Worm (Caenorhabditis elegans) whole organism, L4/young adult: Measurements from ENCODE around the gene fipr-16.

ENCODE experiments used
- W03F9.2 ChIP-seq: fragments of 150-350 bp; optimal IDR thresholded peaks from 2 replicates; lab custom pipeline; 2014; ENCODE audit warnings: missing biosample characterization, missing genetic modification characterization
- him-1 ChIP-seq: sonication (generic microtip); optimal IDR thresholded peaks from 2 replicates; lab custom pipeline; 2016; ENCODE audit warnings: missing genotype, missing genetic modification reagents, missing genetic modification characterization, missing compliant biosample characterization

DNA sequence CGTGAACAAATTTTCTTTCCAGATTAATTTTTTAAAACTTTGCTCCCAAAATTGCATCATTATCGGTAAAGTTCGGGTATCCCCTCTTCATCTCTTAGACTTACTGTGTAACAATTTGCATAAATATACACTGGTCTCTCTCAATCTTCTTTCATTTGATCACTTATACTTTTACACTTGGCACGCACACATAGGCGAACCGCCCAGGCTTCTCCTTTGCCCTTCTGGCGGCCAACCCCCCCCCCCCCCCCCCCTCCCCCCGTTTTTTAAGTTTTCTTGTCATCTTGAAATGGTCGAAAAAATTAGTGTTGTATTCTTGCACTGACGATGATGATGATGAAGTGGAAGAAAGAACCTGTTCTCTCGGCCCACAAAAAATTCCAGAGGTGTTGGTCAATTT lies 20.5 kb downstream of the fipr-16 start:
- TF ChIP-seq W03F9.2 (tag; lab: Kevin White, UChicago) (no peak), him-1 (tag; lab: Kevin White, UChicago) (no peak)
